3 fruit fly cellular contexts compared by ENCODE assay signal in the genomic region with DNA sequence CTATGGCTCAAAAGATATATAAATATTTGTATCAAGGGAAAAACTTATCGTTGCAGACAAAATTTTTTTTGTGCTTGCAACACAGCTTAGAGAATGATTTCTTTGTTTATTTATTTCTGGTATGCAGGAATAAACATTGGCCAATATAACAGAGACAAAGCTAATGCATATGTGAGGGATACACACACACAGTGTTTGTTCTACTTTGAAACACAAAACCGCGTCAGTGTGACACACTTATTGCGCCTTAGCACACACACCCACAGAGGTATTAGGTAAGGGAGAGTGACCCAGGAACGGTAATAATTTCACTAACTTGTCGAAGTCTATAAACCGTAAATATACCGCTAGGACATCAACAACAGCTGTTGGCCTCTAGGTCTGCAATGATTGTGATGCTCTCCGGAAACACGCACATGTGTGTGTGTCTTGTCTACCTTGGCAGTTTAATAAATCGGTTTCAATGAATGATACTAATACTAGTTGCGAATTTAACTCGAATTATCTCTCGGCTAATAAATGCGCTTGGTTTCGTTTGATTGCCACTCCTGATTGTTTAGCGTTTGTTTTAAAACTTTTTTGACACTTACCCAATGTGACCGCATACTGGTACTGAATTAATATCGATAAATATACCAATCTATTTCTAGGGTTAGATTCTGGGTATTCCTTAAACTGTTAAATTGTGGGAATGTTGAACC.
A peak's percentile ranks its signal among the peaks of the same experiment; 100 is the strongest.
TF ChIP-seq lines count a peak whose summit lies in the region.

A gene (minus strand): TSS at position 619 of the 701 bp plus-strand sequence.

- no peak for TF ChIP-seq CTCF in whole organism, embryonic (GFP tag; optimal IDR thresholded peaks at IDR 0.05; lab: Kevin White, UChicago)

TF ChIP-seq in whole organism, adult, 20 proteins besides CTCF, POLR2A, EP300 and RAD21:
- TF ChIP-seq CG12768 (GFP tag; optimal IDR thresholded peaks at IDR 0.05; lab: Kevin White, UChicago) (no peak), pad (GFP tag; optimal IDR thresholded peaks at IDR 0.05; lab: Kevin White, UChicago) (peak; percentile 25), CG11617 (GFP tag; optimal IDR thresholded peaks at IDR 0.05; lab: Kevin White, UChicago) (no peak), tj (GFP tag; optimal IDR thresholded peaks at IDR 0.05; lab: Kevin White, UChicago) (no peak), kay (GFP tag; lab: Kevin White, UChicago; ENCODE audit: borderline replicate concordance) (no peak), CG33017 (tag; optimal IDR thresholded peaks at IDR 0.05; lab: Kevin White, UChicago) (no peak), CG7045 (GFP tag; optimal IDR thresholded peaks at IDR 0.05; lab: Kevin White, UChicago) (no peak), toe (GFP tag; optimal IDR thresholded peaks at IDR 0.05; lab: Kevin White, UChicago) (no peak), Hr96 (GFP tag; optimal IDR thresholded peaks at IDR 0.05; lab: Kevin White, UChicago) (no peak), CG5204 (GFP tag; optimal IDR thresholded peaks at IDR 0.05; lab: Kevin White, UChicago) (no peak), ovo (GFP tag; optimal IDR thresholded peaks at IDR 0.05; lab: Kevin White, UChicago) (peak; percentile 20), Mnt (GFP tag; optimal IDR thresholded peaks at IDR 0.05; lab: Kevin White, UChicago) (no peak), bab1 (GFP tag; optimal IDR thresholded peaks at IDR 0.05; lab: Kevin White, UChicago) (peak; percentile 25), CG1620 (GFP tag; optimal IDR thresholded peaks at IDR 0.05; lab: Kevin White, UChicago) (no peak), cic (GFP tag; optimal IDR thresholded peaks at IDR 0.05; lab: Kevin White, UChicago) (no peak), CG14711 (tag; optimal IDR thresholded peaks at IDR 0.05; lab: Kevin White, UChicago) (no peak), CG7101 (tag; optimal IDR thresholded peaks at IDR 0.05; lab: Kevin White, UChicago) (no peak), Clk (GFP tag; optimal IDR thresholded peaks at IDR 0.05; lab: Kevin White, UChicago) (no peak), Crg-1 (GFP tag; optimal IDR thresholded peaks at IDR 0.05; lab: Kevin White, UChicago) (no peak), cnc (optimal IDR thresholded peaks at IDR 0.05; lab: Kevin White, UChicago) (no peak)

TF ChIP-seq in whole organism, embryonic, 481 proteins besides CTCF, POLR2A, EP300 and RAD21 (continues in another document):
- TF ChIP-seq CG15601 (tag; optimal IDR thresholded peaks at IDR 0.05; lab: Kevin White, UChicago) (no peak), crp (GFP tag; optimal IDR thresholded peaks at IDR 0.05; lab: Kevin White, UChicago) (peak in 1 of 2 experiments; percentile 37), CG8924 (tag; optimal IDR thresholded peaks at IDR 0.05; lab: Kevin White, UChicago) (peak; percentile 12), CG17912 (GFP tag; optimal IDR thresholded peaks at IDR 0.05; lab: Kevin White, UChicago) (no peak), CG5180 (GFP tag; optimal IDR thresholded peaks at IDR 0.05; lab: Kevin White, UChicago) (no peak), wek (GFP tag; optimal IDR thresholded peaks at IDR 0.05; lab: Kevin White, UChicago) (peak; percentile 29), da (GFP tag; optimal IDR thresholded peaks at IDR 0.05; lab: Kevin White, UChicago) (no peak), amos (GFP tag; IDR thresholded peaks at IDR 0.05; lab: Robert Waterston, UW; ENCODE audit: partially characterized antibody) (0 out of 2 replicates have a peak, but pooled peaks have one; percentile 14), CG2120 (GFP tag; optimal IDR thresholded peaks at IDR 0.05; lab: Kevin White, UChicago) (no peak), Rx (GFP tag; IDR thresholded peaks at IDR 0.05; lab: Robert Waterston, UW) (no peak), sens (GFP tag; lab: Kevin White, UChicago) (peak; percentile 46), br (optimal IDR thresholded peaks at IDR 0.05; lab: Kevin White, UChicago) (no peak), dmrt11E (tag; optimal IDR thresholded peaks at IDR 0.05; lab: Kevin White, UChicago) (no peak), stwl (tag; optimal IDR thresholded peaks at IDR 0.05; lab: Kevin White, UChicago) (peak; percentile 10), lilli (GFP tag; optimal IDR thresholded peaks at IDR 0.05; lab: Kevin White, UChicago) (no peak), CG8388 (GFP tag; optimal IDR thresholded peaks at IDR 0.05; lab: Kevin White, UChicago) (no peak), chinmo (GFP tag; IDR thresholded peaks at IDR 0.05; lab: Robert Waterston, UW; ENCODE audit: partially characterized antibody) (no peak), MESR4 (GFP tag; optimal IDR thresholded peaks at IDR 0.05; lab: Kevin White, UChicago) (peak; percentile 67), CG16779 (GFP tag; IDR thresholded peaks at IDR 0.05; lab: Robert Waterston, UW) (no peak), Vsx1 (GFP tag; optimal IDR thresholded peaks at IDR 0.05; lab: Kevin White, UChicago) (no peak), E2f2 (GFP tag; IDR thresholded peaks at IDR 0.05; lab: Robert Waterston, UW) (0 out of 2 replicates have a peak, but pooled peaks have one; percentile 11), peb (GFP tag; IDR thresholded peaks at IDR 0.05; lab: Robert Waterston, UW) (no peak), Stat92E (GFP tag; optimal IDR thresholded peaks at IDR 0.05; lab: Kevin White, UChicago) (no peak), Dref (GFP tag; IDR thresholded peaks at IDR 0.05; lab: Robert Waterston, UW) (peak; percentile 43; the same call in 1 of the 2 replicates), sd (tag; optimal IDR thresholded peaks at IDR 0.05; lab: Kevin White, UChicago) (peak; percentile 37), CG30020 (tag; optimal IDR thresholded peaks at IDR 0.05; lab: Kevin White, UChicago) (peak; percentile 54), ind (GFP tag; optimal IDR thresholded peaks at IDR 0.05; lab: Kevin White, UChicago) (no peak), CG2199 (GFP tag; IDR thresholded peaks at IDR 0.05; lab: Robert Waterston, UW) (peak; percentile 60; the same call in 1 of the 3 replicates), CG9876 (GFP tag; optimal IDR thresholded peaks at IDR 0.05; lab: Kevin White, UChicago) (no peak), CG2889 (GFP tag; IDR thresholded peaks at IDR 0.05; lab: Robert Waterston, UW) (no peak), Tbp (GFP tag; optimal IDR thresholded peaks at IDR 0.05; lab: Kevin White, UChicago) (no peak), lola (GFP tag; optimal IDR thresholded peaks at IDR 0.05; lab: Kevin White, UChicago) (no peak), kni (GFP tag; optimal IDR thresholded peaks at IDR 0.05; lab: Kevin White, UChicago) (peak; percentile 15)

TF ChIP-seq in whole organism, prepupa, 60 proteins besides CTCF, POLR2A, EP300 and RAD21:
- TF ChIP-seq Met (GFP tag; optimal IDR thresholded peaks at IDR 0.05; lab: Kevin White, UChicago) (no peak), CG3919 (GFP tag; optimal IDR thresholded peaks at IDR 0.05; lab: Kevin White, UChicago) (no peak), vri (GFP tag; optimal IDR thresholded peaks at IDR 0.05; lab: Kevin White, UChicago) (peak; percentile 56), fkh (GFP tag; optimal IDR thresholded peaks at IDR 0.05; lab: Kevin White, UChicago) (peak; percentile 34), achi (GFP tag; optimal IDR thresholded peaks at IDR 0.05; lab: Kevin White, UChicago) (peak; percentile 60), Eip78C (GFP tag; lab: Kevin White, UChicago) (peak; percentile 63)
